Worm (Caenorhabditis elegans): ENCODE data around the gene F20B6.6.

DNA sequence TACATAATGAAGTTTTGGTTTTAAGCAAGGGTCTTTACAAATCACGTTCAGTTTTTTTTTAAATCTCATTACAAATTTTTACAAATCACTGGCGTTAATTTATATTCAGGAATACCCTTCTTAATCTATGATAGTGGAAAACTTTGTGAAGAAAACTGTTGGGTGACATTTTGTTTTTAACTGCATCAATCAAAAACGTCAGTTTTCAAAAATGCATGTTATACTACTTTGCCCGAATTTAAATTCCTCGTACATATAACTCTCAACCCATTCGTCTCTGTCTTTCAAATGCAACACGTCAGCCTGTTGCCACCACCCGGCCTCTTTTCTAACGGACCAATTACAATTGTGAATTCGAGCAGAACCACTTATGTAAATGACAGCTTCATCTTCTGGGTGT is 46.9 kb upstream of the F20B6.6 start, which contains the start of gene hlh-13:
- TF ChIP-seq flt-1 (GFP tag; IDR thresholded peaks at IDR 0.05) (no peak), tab-1 (GFP tag; IDR thresholded peaks at IDR 0.05) (no peak)

Measured in whole organism, midembryonic.